Worm (Caenorhabditis elegans): Measurements from ENCODE around the gene F26H11.4.
A peak's percentile ranks its signal among the peaks of the same experiment; 100 is the strongest.

Gene F26H11.4

DNA sequence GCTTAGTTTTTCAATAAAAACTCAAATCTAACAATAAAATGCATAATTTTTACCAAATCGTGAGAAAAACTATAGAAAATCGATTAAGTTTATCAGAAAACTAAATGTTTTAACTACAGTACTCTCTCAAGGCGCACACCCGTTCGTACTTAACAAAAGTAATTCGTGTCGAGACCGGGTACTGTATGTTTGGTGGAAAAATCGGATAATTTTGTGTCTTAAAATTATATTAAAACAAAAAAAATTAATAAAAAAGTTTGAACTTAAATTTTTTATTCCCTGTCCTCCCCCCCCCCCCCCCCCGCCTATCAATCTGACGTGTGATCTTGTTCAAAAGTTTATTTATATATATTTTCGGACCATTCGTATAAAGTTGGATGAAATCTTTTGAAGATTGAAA, at the start of gene F26H11.4:
Gene F26H11.4 (plus strand): TSS at position 301 of the 400 bp plus-strand sequence.
- TF ChIP-seq tbx-11 (GFP tag; IDR thresholded peaks at IDR 0.05) = no peak
- no peak for TF ChIP-seq pes-1 (GFP tag; IDR thresholded peaks at IDR 0.05)
- no peak for TF ChIP-seq scrt-1 (GFP tag; IDR thresholded peaks at IDR 0.05)
- no peak for TF ChIP-seq ceh-36 (tag; optimal IDR thresholded peaks at IDR 0.05)
- no peak for TF ChIP-seq ets-7 (tag; optimal IDR thresholded peaks at IDR 0.05)
- TF ChIP-seq ceh-13 (GFP tag; optimal IDR thresholded peaks at IDR 0.05) = no peak
- TF ChIP-seq ama-1 (optimal IDR thresholded peaks at IDR 0.05) = no peak
- TF ChIP-seq tbx-37 (GFP tag; conservative IDR thresholded peaks at IDR 0.05) = no peak
- TF ChIP-seq hmg-4 (GFP tag; optimal IDR thresholded peaks at IDR 0.05) = no peak
- no peak for TF ChIP-seq hmbx-1 (tag; optimal IDR thresholded peaks at IDR 0.05)
- TF ChIP-seq hnd-1 (tag; optimal IDR thresholded peaks at IDR 0.05) = no peak
- no peak for TF ChIP-seq B0310.2 (tag; optimal IDR thresholded peaks at IDR 0.05)
- no peak for TF ChIP-seq tra-4 (tag; optimal IDR thresholded peaks at IDR 0.05)

DNA sequence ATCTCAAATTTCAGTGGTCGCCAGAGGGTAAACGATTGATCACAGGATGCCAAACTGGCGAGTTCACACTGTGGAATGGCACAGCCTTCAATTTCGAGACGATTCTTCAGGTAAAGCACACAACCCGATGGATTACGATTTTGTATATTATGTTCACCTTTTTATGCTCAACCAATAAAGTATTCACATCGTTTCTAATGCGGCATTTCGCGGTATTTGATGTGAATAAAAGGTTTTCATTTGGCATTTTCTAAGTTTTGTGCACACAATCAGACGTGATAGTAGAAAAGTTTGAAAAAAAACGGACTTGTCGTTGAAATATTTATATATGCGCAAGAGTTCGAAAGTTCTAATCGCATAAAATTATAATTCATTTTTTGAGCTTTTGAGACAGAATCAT, 49.4 kb upstream of the F26H11.4 start:
- no peak for TF ChIP-seq pes-1 (GFP tag; IDR thresholded peaks at IDR 0.05)
- TF ChIP-seq tra-4 (tag; optimal IDR thresholded peaks at IDR 0.05) = no peak
- no peak for TF ChIP-seq ama-1 (optimal IDR thresholded peaks at IDR 0.05)
- no peak for TF ChIP-seq hnd-1 (tag; optimal IDR thresholded peaks at IDR 0.05)
- TF ChIP-seq ets-7 (tag; optimal IDR thresholded peaks at IDR 0.05) = no peak
- no peak for TF ChIP-seq hmbx-1 (tag; optimal IDR thresholded peaks at IDR 0.05)
- no peak for TF ChIP-seq ceh-13 (GFP tag; optimal IDR thresholded peaks at IDR 0.05)
- no peak for TF ChIP-seq flt-1 (GFP tag; IDR thresholded peaks at IDR 0.05)
- TF ChIP-seq aly-1 (tag; optimal IDR thresholded peaks at IDR 0.05) = no peak
- TF ChIP-seq sea-1 (GFP tag; conservative IDR thresholded peaks at IDR 0.05) = no peak
- no peak for TF ChIP-seq tbx-37 (GFP tag; conservative IDR thresholded peaks at IDR 0.05)
- TF ChIP-seq ceh-36 (tag; optimal IDR thresholded peaks at IDR 0.05) = no peak

DNA sequence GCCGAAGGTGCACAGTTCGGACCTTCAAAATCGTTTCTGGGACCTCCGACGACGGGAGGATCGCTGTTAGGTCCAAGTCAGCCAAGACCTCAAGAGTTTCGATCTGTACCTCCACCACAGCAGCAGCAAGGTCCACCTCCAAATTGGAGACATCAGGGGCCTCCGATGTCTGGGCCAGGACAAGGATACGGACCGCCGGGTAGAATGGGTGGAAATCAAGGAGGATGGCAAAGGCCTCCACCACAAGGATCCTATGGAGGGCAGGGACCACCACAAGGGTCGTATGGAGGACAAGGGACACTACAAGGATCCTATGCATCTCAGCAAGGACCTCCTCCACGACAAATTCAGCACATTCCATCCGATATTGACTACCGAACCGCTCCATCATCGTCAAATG, 47.7 kb upstream of the F26H11.4 start:
- TF ChIP-seq ama-1 (optimal IDR thresholded peaks at IDR 0.05) = no peak
- no peak for TF ChIP-seq hmbx-1 (tag; optimal IDR thresholded peaks at IDR 0.05)
- no peak for TF ChIP-seq F13C5.2 (tag; optimal IDR thresholded peaks at IDR 0.05)
- TF ChIP-seq ets-7 (tag; optimal IDR thresholded peaks at IDR 0.05) = no peak
- no peak for TF ChIP-seq ceh-13 (GFP tag; optimal IDR thresholded peaks at IDR 0.05)
- TF ChIP-seq hnd-1 (tag; optimal IDR thresholded peaks at IDR 0.05) = no peak
- no peak for TF ChIP-seq hmg-4 (GFP tag; optimal IDR thresholded peaks at IDR 0.05)
- TF ChIP-seq pes-1 (GFP tag; IDR thresholded peaks at IDR 0.05) = no peak
- no peak for TF ChIP-seq sea-1 (GFP tag; conservative IDR thresholded peaks at IDR 0.05)
- no peak for TF ChIP-seq flt-1 (GFP tag; IDR thresholded peaks at IDR 0.05)
- TF ChIP-seq B0310.2 (tag; optimal IDR thresholded peaks at IDR 0.05) = no peak
- TF ChIP-seq scrt-1 (GFP tag; IDR thresholded peaks at IDR 0.05) = no peak
- TF ChIP-seq aly-1 (tag; optimal IDR thresholded peaks at IDR 0.05) = no peak
- TF ChIP-seq tbx-37 (GFP tag; conservative IDR thresholded peaks at IDR 0.05) = no peak
- no peak for TF ChIP-seq tra-4 (tag; optimal IDR thresholded peaks at IDR 0.05)

DNA sequence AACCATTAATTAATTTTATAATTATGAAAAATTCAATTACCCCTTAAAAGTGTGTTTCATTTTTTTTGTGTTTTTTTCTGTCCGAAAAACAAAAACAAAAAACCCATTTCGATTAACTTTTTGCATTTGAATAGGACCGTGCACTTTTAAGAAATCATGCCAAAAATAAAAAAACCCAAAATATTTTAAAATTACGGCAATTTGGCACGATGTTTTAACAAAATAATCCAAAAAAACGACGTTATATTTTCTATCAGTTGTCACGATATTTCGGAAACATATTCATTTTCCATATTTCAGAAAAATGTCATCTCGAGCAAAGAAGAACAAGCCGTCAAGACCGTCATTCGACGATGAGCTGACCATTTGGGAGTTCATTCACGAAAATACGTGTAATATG, 46.7 kb upstream of the F26H11.4 start, which contains the start of gene tebp-1:
Gene tebp-1 (plus strand): TSS at position 301 of the 400 bp plus-strand sequence.
- TF ChIP-seq ceh-36 (tag; optimal IDR thresholded peaks at IDR 0.05) (no peak), hmbx-1 (tag; optimal IDR thresholded peaks at IDR 0.05) (no peak), sea-1 (GFP tag; conservative IDR thresholded peaks at IDR 0.05) (no peak), hmg-4 (GFP tag; optimal IDR thresholded peaks at IDR 0.05) (no peak), F13C5.2 (tag; optimal IDR thresholded peaks at IDR 0.05) (no peak), aly-1 (tag; optimal IDR thresholded peaks at IDR 0.05) (no peak), flt-1 (GFP tag; IDR thresholded peaks at IDR 0.05) (no peak), tbx-37 (GFP tag; conservative IDR thresholded peaks at IDR 0.05) (no peak), B0310.2 (tag; optimal IDR thresholded peaks at IDR 0.05) (no peak), ets-7 (tag; optimal IDR thresholded peaks at IDR 0.05) (no peak), tbx-11 (GFP tag; IDR thresholded peaks at IDR 0.05) (no peak), tra-4 (tag; optimal IDR thresholded peaks at IDR 0.05) (no peak), pes-1 (GFP tag; IDR thresholded peaks at IDR 0.05) (no peak), hnd-1 (tag; optimal IDR thresholded peaks at IDR 0.05) (no peak)

DNA sequence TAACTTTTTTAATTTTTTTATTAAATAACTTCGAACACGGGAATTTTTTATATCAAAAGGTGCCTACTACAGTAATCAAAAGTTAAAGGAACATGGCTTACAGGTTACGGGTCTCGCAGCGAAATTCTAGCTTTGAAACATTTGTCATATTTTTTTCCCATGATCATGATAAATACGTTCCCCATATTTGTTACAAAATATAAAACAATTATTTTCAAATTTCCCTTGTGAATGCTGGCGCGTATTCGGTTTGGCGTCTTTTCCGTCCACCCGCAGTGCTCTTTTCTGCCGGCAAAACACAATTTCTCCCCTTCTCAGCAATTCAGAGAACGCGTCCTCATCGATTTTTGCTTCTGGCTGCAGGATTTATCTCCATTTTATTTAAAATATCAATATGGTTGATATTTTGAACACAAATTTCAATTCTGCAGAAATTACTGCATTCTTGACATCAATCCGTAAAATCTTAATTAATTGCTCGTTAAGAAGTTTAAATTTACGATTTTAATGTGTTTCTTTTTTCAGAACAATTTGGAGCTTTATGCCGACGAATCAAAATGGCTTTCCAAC, 43.1 kb upstream of the F26H11.4 start, which contains the start of gene imb-2:
Gene imb-2 (plus strand): TSS at position 520 of the 570 bp plus-strand sequence.
- TF ChIP-seq ceh-13 (GFP tag; optimal IDR thresholded peaks at IDR 0.05) = no peak
- no peak for TF ChIP-seq tra-4 (tag; optimal IDR thresholded peaks at IDR 0.05)
- no peak for TF ChIP-seq ets-7 (tag; optimal IDR thresholded peaks at IDR 0.05)
- no peak for TF ChIP-seq scrt-1 (GFP tag; IDR thresholded peaks at IDR 0.05)
- TF ChIP-seq aly-1 (tag; optimal IDR thresholded peaks at IDR 0.05) = no peak
- TF ChIP-seq tbx-11 (GFP tag; IDR thresholded peaks at IDR 0.05) = no peak
- no peak for TF ChIP-seq hmbx-1 (tag; optimal IDR thresholded peaks at IDR 0.05)
- TF ChIP-seq hnd-1 (tag; optimal IDR thresholded peaks at IDR 0.05) = no peak
- no peak for TF ChIP-seq sea-1 (GFP tag; conservative IDR thresholded peaks at IDR 0.05)
- no peak for TF ChIP-seq B0310.2 (tag; optimal IDR thresholded peaks at IDR 0.05)
- TF ChIP-seq pes-1 (GFP tag; IDR thresholded peaks at IDR 0.05) = no peak
- TF ChIP-seq ama-1 (optimal IDR thresholded peaks at IDR 0.05) = no peak
- no peak for TF ChIP-seq flt-1 (GFP tag; IDR thresholded peaks at IDR 0.05)
- TF ChIP-seq ceh-36 (tag; optimal IDR thresholded peaks at IDR 0.05) = no peak
- TF ChIP-seq tbx-37 (GFP tag; conservative IDR thresholded peaks at IDR 0.05) = no peak
- TF ChIP-seq F13C5.2 (tag; optimal IDR thresholded peaks at IDR 0.05) = no peak

DNA sequence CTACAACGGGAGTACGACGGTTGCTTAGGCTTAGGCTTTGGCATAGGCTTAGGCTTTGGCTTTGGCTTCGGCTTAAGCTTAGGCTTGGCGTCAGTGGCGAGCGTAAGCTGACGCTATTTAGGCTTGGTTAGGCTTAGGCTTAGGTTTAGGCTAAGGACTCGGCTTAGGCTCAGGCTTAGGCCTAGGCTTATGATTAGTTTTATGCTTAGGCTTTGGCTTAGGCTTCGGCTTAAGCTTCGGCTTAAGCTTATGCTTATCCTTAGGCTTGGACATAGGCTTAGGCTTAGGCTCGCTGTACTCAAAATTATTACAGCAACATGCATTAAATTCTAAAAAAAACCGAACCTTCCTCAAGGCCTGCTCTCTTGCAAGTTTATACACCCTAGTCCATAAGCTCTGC, 33.8 kb upstream of the F26H11.4 start:
- TF ChIP-seq ceh-36 (tag; optimal IDR thresholded peaks at IDR 0.05) (peak; percentile 72), pes-1 (GFP tag; IDR thresholded peaks at IDR 0.05) (0 out of 2 replicates have a peak, but pooled peaks have one; percentile 18), flt-1 (GFP tag; IDR thresholded peaks at IDR 0.05) (no peak)

DNA sequence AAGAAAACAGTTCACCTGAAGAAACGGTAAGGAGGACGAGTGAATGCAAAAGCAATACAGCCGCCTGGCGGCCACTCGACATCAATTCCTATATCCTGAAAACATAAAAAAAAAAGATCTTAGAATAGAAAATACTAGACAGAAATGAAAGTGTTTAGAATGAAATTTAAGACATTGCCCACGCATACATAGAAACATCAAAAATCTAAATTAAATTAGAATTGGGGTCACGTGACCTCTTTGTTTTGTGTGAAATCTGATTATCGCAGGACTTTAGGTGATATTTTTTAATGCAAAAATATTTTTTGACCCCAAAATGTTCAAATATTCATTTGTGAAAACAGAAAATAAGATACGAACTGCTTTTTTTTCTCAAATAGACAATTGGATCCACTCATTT, 30.6 kb upstream of the F26H11.4 start, which contains the start of gene acr-20:
Gene acr-20 (minus strand): TSS at position 101 of the 400 bp plus-strand sequence.
- TF ChIP-seq ama-1 (optimal IDR thresholded peaks at IDR 0.05) = no peak
- TF ChIP-seq tra-4 (tag; optimal IDR thresholded peaks at IDR 0.05) = no peak
- TF ChIP-seq hmbx-1 (tag; optimal IDR thresholded peaks at IDR 0.05) = no peak
- no peak for TF ChIP-seq pes-1 (GFP tag; IDR thresholded peaks at IDR 0.05)

Measured in whole organism, early embryonic.